Fruit fly (Drosophila melanogaster) whole organism, embryonic: Measurements from ENCODE around the gene Bug22.

Source experiments
- Atf6 ChIP-seq: fragments of 200-800 bp; sonication (Bioruptor generic); IDR thresholded peaks from 2 replicates; pipeline ENCODE4 v1.3.6; 2022; ENCODE audit warnings: missing biosample characterization, missing genetic modification characterization
- BEAF-32 ChIP-seq: fragments of 200-800 bp; sonication (Bioruptor generic); optimal IDR thresholded peaks from 3 replicates; lab custom pipeline; 2017; ENCODE audit warnings: missing biosample characterization, missing genetic modification characterization, mild to moderate bottlenecking, moderate library complexity, missing genetic modification reagents
- Bdp1 ChIP-seq: fragments of 200-800 bp; sonication (Bioruptor generic); optimal IDR thresholded peaks from 3 replicates; lab custom pipeline; 2016; ENCODE audit warnings: missing biosample characterization, missing genetic modification characterization
- CG10565 ChIP-seq: fragments of 200-800 bp; sonication (Bioruptor generic); optimal IDR thresholded peaks from 3 replicates; lab custom pipeline; 2016; ENCODE audit warnings: missing biosample characterization, mild to moderate bottlenecking, missing genetic modification characterization
- CG11723 ChIP-seq: fragments of 200-800 bp; sonication (Bioruptor generic); optimal IDR thresholded peaks from 2 replicates; lab custom pipeline; 2017; ENCODE audit warnings: missing biosample characterization, mild to moderate bottlenecking, missing genetic modification characterization
- CG12236 ChIP-seq: fragments of 200-800 bp; sonication (Bioruptor generic); optimal IDR thresholded peaks from 2 replicates; lab custom pipeline; 2016; ENCODE audit warnings: missing biosample characterization, missing genetic modification characterization
- CG13775 ChIP-seq: fragments of 200-800 bp; sonication (Bioruptor generic); optimal IDR thresholded peaks from 3 replicates; lab custom pipeline; 2017; ENCODE audit warnings: missing biosample characterization, mild to moderate bottlenecking, missing genetic modification characterization
- CG14441 ChIP-seq: fragments of 200-800 bp; sonication (Bioruptor generic); IDR thresholded peaks from 2 replicates; pipeline ENCODE4 v1.3.6; 2022; ENCODE audit warnings: missing biosample characterization, missing genetic modification characterization
- CG14710 ChIP-seq: fragments of 200-800 bp; sonication (Bioruptor generic); optimal IDR thresholded peaks from 3 replicates; lab custom pipeline; 2019; ENCODE audit warnings: missing biosample characterization, mild to moderate bottlenecking, missing genetic modification characterization, moderate library complexity
- CG15601 ChIP-seq: fragments of 200-800 bp; sonication (Bioruptor generic); optimal IDR thresholded peaks from 3 replicates; lab custom pipeline; 2019; ENCODE audit warnings: missing biosample characterization, mild to moderate bottlenecking, missing genetic modification characterization, moderate library complexity
- CG17385 ChIP-seq: fragments of 200-800 bp; sonication (Bioruptor generic); optimal IDR thresholded peaks from 3 replicates; lab custom pipeline; 2018; ENCODE audit warnings: missing biosample characterization, mild to moderate bottlenecking, missing genetic modification characterization
- CG17829 ChIP-seq: fragments of 200-800 bp; optimal IDR thresholded peaks from 2 replicates; lab custom pipeline; 2019; ENCODE audit warnings: missing biosample characterization, mild to moderate bottlenecking, missing genetic modification characterization, moderate library complexity
- CG18262 ChIP-seq: fragments of 200-800 bp; optimal IDR thresholded peaks from 3 replicates; lab custom pipeline; 2019; ENCODE audit warnings: missing biosample characterization, mild to moderate bottlenecking, missing genetic modification characterization, moderate library complexity
- CG2712 ChIP-seq: fragments of 200-800 bp; optimal IDR thresholded peaks from 3 replicates; lab custom pipeline; 2019; ENCODE audit warnings: missing biosample characterization, mild to moderate bottlenecking, missing genetic modification characterization, moderate library complexity
- CG2875 ChIP-seq: fragments of 200-800 bp; sonication (Bioruptor generic); optimal IDR thresholded peaks from 2 replicates; lab custom pipeline; 2017; ENCODE audit warnings: missing biosample characterization, mild to moderate bottlenecking, missing genetic modification characterization, missing genetic modification reagents
- CG31224 ChIP-seq: fragments of 200-800 bp; sonication (Bioruptor generic); IDR thresholded peaks from 2 replicates; pipeline ENCODE4 v1.3.6; 2022; ENCODE audit warnings: missing biosample characterization, missing genetic modification characterization
- CG32532 ChIP-seq: fragments of 200-800 bp; sonication (Bioruptor generic); IDR thresholded peaks from 2 replicates; pipeline ENCODE4 v1.3.6; 2022; ENCODE audit warnings: missing biosample characterization, missing genetic modification characterization
- CG34224 ChIP-seq: fragments of 200-800 bp; sonication (Bioruptor generic); IDR thresholded peaks from 3 replicates; pipeline ENCODE4 v1.3.6; 2022; ENCODE audit warnings: missing biosample characterization, missing genetic modification characterization; ENCODE audit not compliant: partially characterized antibody
- CG34422 ChIP-seq: fragments of 200-800 bp; sonication (Bioruptor generic); IDR thresholded peaks from 3 replicates; pipeline ENCODE4 v1.3.6; 2022; ENCODE audit warnings: missing biosample characterization, missing genetic modification characterization
- CG6683 ChIP-seq: fragments of 200-800 bp; sonication (Bioruptor generic); optimal IDR thresholded peaks from 2 replicates; lab custom pipeline; 2017; ENCODE audit warnings: missing biosample characterization, mild to moderate bottlenecking, missing genetic modification characterization, missing genetic modification reagents
- CG7357 ChIP-seq: fragments of 200-800 bp; sonication (Bioruptor generic); IDR thresholded peaks from 3 replicates; pipeline ENCODE4 v1.3.6; 2022; ENCODE audit warnings: missing biosample characterization, missing genetic modification characterization
- CG7928 ChIP-seq: fragments of 200-800 bp; sonication (Bioruptor generic); optimal IDR thresholded peaks from 2 replicates; lab custom pipeline; 2017; ENCODE audit warnings: missing biosample characterization, mild to moderate bottlenecking, missing genetic modification characterization
- CG8359 ChIP-seq: fragments of 200-800 bp; sonication (Bioruptor generic); optimal IDR thresholded peaks from 2 replicates; lab custom pipeline; 2017; ENCODE audit warnings: missing biosample characterization, mild to moderate bottlenecking, missing genetic modification characterization, borderline replicate concordance
- CG9797 ChIP-seq: fragments of 200-800 bp; sonication (Bioruptor generic); optimal IDR thresholded peaks from 3 replicates; lab custom pipeline; 2018; ENCODE audit warnings: missing biosample characterization, mild to moderate bottlenecking, missing genetic modification characterization
- CHES-1-like ChIP-seq: fragments of 200-800 bp; sonication (Bioruptor generic); optimal IDR thresholded peaks from 2 replicates; lab custom pipeline; 2016; ENCODE audit warnings: missing biosample characterization, missing genetic modification characterization
- Hr39 ChIP-seq: fragments of >200 bp; optimal IDR thresholded peaks from 2 replicates; lab custom pipeline; 2017
- Med ChIP-seq: fragments of 200-800 bp; sonication (Bioruptor generic); peaks from one replicate; lab custom pipeline; 2016; ENCODE audit warnings: missing biosample characterization, missing genetic modification characterization, mild to moderate bottlenecking, inconsistent platforms, moderate library complexity
- Nf-YC ChIP-seq: fragments of 200-800 bp; optimal IDR thresholded peaks from 3 replicates; lab custom pipeline; 2019; ENCODE audit warnings: missing biosample characterization, mild to moderate bottlenecking, missing genetic modification characterization, moderate library complexity
- Rx ChIP-seq: fragments of 200-800 bp; sonication (Bioruptor generic); IDR thresholded peaks from 2 replicates; pipeline ENCODE4 v1.3.6; 2022; ENCODE audit warnings: missing biosample characterization, missing genetic modification characterization
- Ssrp ChIP-seq: fragments of 200-800 bp; sonication (Bioruptor generic); optimal IDR thresholded peaks from 2 replicates; lab custom pipeline; 2018; ENCODE audit warnings: missing biosample characterization, mild to moderate bottlenecking, missing genetic modification characterization, moderate library complexity
- az2 ChIP-seq: fragments of 200-800 bp; sonication (Bioruptor generic); optimal IDR thresholded peaks from 3 replicates; lab custom pipeline; 2016; ENCODE audit warnings: missing biosample characterization, missing genetic modification characterization
- cato ChIP-seq: fragments of 200-800 bp; sonication (Bioruptor generic); optimal IDR thresholded peaks from 2 replicates; lab custom pipeline; 2016; ENCODE audit warnings: missing biosample characterization, missing genetic modification characterization, borderline replicate concordance
- cg ChIP-seq: fragments of 200-800 bp; sonication (Bioruptor generic); optimal IDR thresholded peaks from 3 replicates; lab custom pipeline; 2019; ENCODE audit warnings: missing biosample characterization, mild to moderate bottlenecking, missing genetic modification characterization, moderate library complexity
- dpn ChIP-seq, 2 experiments: fragments of 200-800 bp; sonication (Bioruptor generic); optimal IDR thresholded peaks; 3 replicates each; lab custom pipeline; 2016; ENCODE audit warnings: missing biosample characterization in 2 of 2, missing genetic modification characterization in 2 of 2
- gcm ChIP-seq: fragments of 200-800 bp; sonication (Bioruptor generic); optimal IDR thresholded peaks from 2 replicates; lab custom pipeline; 2019; ENCODE audit warnings: missing biosample characterization, mild to moderate bottlenecking, missing genetic modification characterization, moderate library complexity
- gfzf ChIP-seq: fragments of 200-800 bp; sonication (Bioruptor generic); optimal IDR thresholded peaks from 2 replicates; lab custom pipeline; 2016; ENCODE audit warnings: missing biosample characterization, mild to moderate bottlenecking, missing genetic modification characterization, moderate library complexity
- grau ChIP-seq: fragments of 200-800 bp; optimal IDR thresholded peaks from 3 replicates; lab custom pipeline; 2019; ENCODE audit warnings: missing biosample characterization, mild to moderate bottlenecking, missing genetic modification characterization, moderate library complexity
- hb ChIP-seq: fragments of 200-800 bp; sonication (Bioruptor generic); IDR thresholded peaks from 3 replicates; pipeline ENCODE4 v1.3.6; 2022; ENCODE audit warnings: missing biosample characterization, missing genetic modification characterization; ENCODE audit not compliant: partially characterized antibody
- lola ChIP-seq, 3 experiments: fragments of >200 bp in 2 of 3; fragments of 200-800 bp in 1 of 3; sonication (Bioruptor generic) in 1 of 3; optimal IDR thresholded peaks; 2 replicates each; lab custom pipeline; 2017 to 2019; ENCODE audit warnings: missing biosample characterization in 3 of 3, missing genetic modification characterization in 3 of 3, mild to moderate bottlenecking in 1 of 3, moderate library complexity in 1 of 3
- onecut ChIP-seq: fragments of 200-800 bp; sonication (Bioruptor generic); IDR thresholded peaks from 2 replicates; pipeline ENCODE4 v1.3.6; 2022; ENCODE audit warnings: missing biosample characterization, missing genetic modification characterization
- pros ChIP-seq: fragments of 200-800 bp; sonication (Bioruptor generic); optimal IDR thresholded peaks from 3 replicates; lab custom pipeline; 2019; ENCODE audit warnings: missing biosample characterization, mild to moderate bottlenecking, missing genetic modification characterization, moderate library complexity
- rib ChIP-seq: fragments of 200-800 bp; sonication (Bioruptor generic); IDR thresholded peaks from 2 replicates; pipeline ENCODE4 v1.3.6; 2022; ENCODE audit warnings: missing biosample characterization, missing genetic modification characterization
- row ChIP-seq: fragments of 200-800 bp; sonication (Bioruptor generic); IDR thresholded peaks from 3 replicates; pipeline ENCODE4 v1.3.6; 2022; ENCODE audit warnings: missing biosample characterization, missing genetic modification characterization
- slbo ChIP-seq: fragments of 200-800 bp; sonication (Bioruptor generic); IDR thresholded peaks from 2 replicates; pipeline ENCODE4 v1.3.6; 2022; ENCODE audit warnings: missing biosample characterization, missing genetic modification characterization
- so ChIP-seq: fragments of 200-800 bp; sonication (Bioruptor generic); IDR thresholded peaks from 3 replicates; pipeline ENCODE4 v1.3.6; 2022; ENCODE audit warnings: missing biosample characterization, missing genetic modification characterization
- sug ChIP-seq: fragments of 200-800 bp; optimal IDR thresholded peaks from 2 replicates; lab custom pipeline; 2019; ENCODE audit warnings: missing biosample characterization, mild to moderate bottlenecking, missing genetic modification characterization, moderate library complexity
- tap ChIP-seq: fragments of 200-800 bp; optimal IDR thresholded peaks from 3 replicates; lab custom pipeline; 2019; ENCODE audit warnings: missing biosample characterization, mild to moderate bottlenecking, missing genetic modification characterization, moderate library complexity
- unpg ChIP-seq: fragments of 200-800 bp; sonication (Bioruptor generic); optimal IDR thresholded peaks from 3 replicates; lab custom pipeline; 2018; ENCODE audit warnings: missing biosample characterization, mild to moderate bottlenecking, missing genetic modification characterization, moderate library complexity
- zen ChIP-seq: fragments of 200-800 bp; sonication (Bioruptor generic); optimal IDR thresholded peaks from 3 replicates; lab custom pipeline; 2018; ENCODE audit warnings: missing biosample characterization, mild to moderate bottlenecking, missing genetic modification characterization, moderate library complexity

Bug22 gene

dm6 chr2L:10428528-10428927 lies 2.2 kb downstream of the Bug22 start, which contains the start of gene CG5188 (continued):
- TF ChIP-seq dpn (GFP tag; optimal IDR thresholded peaks at IDR 0.05; lab: Kevin White, UChicago) (peak; percentile 15 to 56), onecut (no peak), gfzf (GFP tag; lab: Kevin White, UChicago) (peak; percentile 54), CG18262 (tag; lab: Kevin White, UChicago) (peak; percentile 49), unpg (GFP tag; lab: Kevin White, UChicago) (peak; percentile 54), CG8359 (GFP tag; lab: Kevin White, UChicago) (no peak), row (peak; percentile 82), zen (peak; percentile 20), Bdp1 (no peak), sug (tag; lab: Kevin White, UChicago) (peak; percentile 35), lola (GFP tag; optimal IDR thresholded peaks at IDR 0.05; lab: Kevin White, UChicago) (peak in 1 of 3 experiments; percentile 37), pros (GFP tag; lab: Kevin White, UChicago) (no peak), CG9797 (GFP tag; lab: Kevin White, UChicago) (peak; percentile 52), CG2712 (peak; percentile 65)

- TF ChIP-seq CG7357 (GFP tag; lab: Robert Waterston, UW) (no peak), cato (no peak), CG2875 (GFP tag; lab: Kevin White, UChicago) (no peak), CG14710 (tag; lab: Kevin White, UChicago) (peak; percentile 87), CHES-1-like (GFP tag; lab: Kevin White, UChicago) (peak; percentile 26), CG15601 (tag; lab: Kevin White, UChicago) (peak; percentile 53), CG12236 (GFP tag; lab: Kevin White, UChicago) (no peak), grau (peak; percentile 32), CG31224 (no peak), CG13775 (GFP tag; lab: Kevin White, UChicago) (peak; percentile 36), CG8359 (GFP tag; lab: Kevin White, UChicago) (no peak), Nf-YC (tag; lab: Kevin White, UChicago) (peak; percentile 60), Rx (GFP tag; lab: Robert Waterston, UW) (no peak), Atf6 (GFP tag; lab: Robert Waterston, UW) (no peak), CG17385 (GFP tag; lab: Kevin White, UChicago) (no peak), rib (GFP tag; lab: Robert Waterston, UW) (no peak), CG6683 (GFP tag; lab: Kevin White, UChicago) (no peak), CG11723 (GFP tag; lab: Kevin White, UChicago) (no peak), CG7928 (GFP tag; lab: Kevin White, UChicago) (no peak), CG34224 (GFP tag; lab: Robert Waterston, UW) (peak; percentile 83), Hr39 (lab: Kevin White, UChicago) (no peak), CG32532 (GFP tag; lab: Robert Waterston, UW) (no peak), gcm (peak; percentile 40), CG34422 (GFP tag; lab: Robert Waterston, UW) (peak; percentile 58; the same call in 1 of the 3 replicates), BEAF-32 (GFP tag; lab: Kevin White, UChicago) (peak; percentile 69), Ssrp (tag; lab: Kevin White, UChicago) (no peak), CG17829 (peak; percentile 65), tap (tag; lab: Kevin White, UChicago) (no peak), slbo (GFP tag; lab: Robert Waterston, UW) (peak; percentile 26; the same call in 1 of the 2 replicates), cg (no peak), so (GFP tag; lab: Robert Waterston, UW) (no peak), CG10565 (GFP tag; lab: Kevin White, UChicago) (no peak), hb (GFP tag; lab: Robert Waterston, UW) (peak; percentile 90), az2 (GFP tag; lab: Kevin White, UChicago) (no peak), Med (GFP tag; lab: Kevin White, UChicago) (peak; percentile 83), CG14441 (GFP tag; lab: Robert Waterston, UW) (no peak)
Observed at dm6 chr2L:10426534-10427048, 4.1 kb downstream of the Bug22 start, which contains the start of the genes SmB and KdelR. Gene SmB (minus strand): TSS chr2L:10426627. Gene KdelR (plus strand): TSS chr2L:10426887.
